Comparison of ENCODE assay signal across 1 fruit fly cellular context in genomic region chr3L:10740707-10741106, dm6.
TF ChIP-seq lines count a peak whose summit lies in the region.

No protein-coding gene starts in this region.

TF ChIP-seq in whole organism, embryonic, 481 proteins besides CTCF, POLR2A, EP300 and RAD21 (continued from another document and continues in another):
- TF ChIP-seq CG2202 (tag; optimal IDR thresholded peaks at IDR 0.05; lab: Kevin White, UChicago) (no peak), CG1792 (GFP tag; optimal IDR thresholded peaks at IDR 0.05; lab: Kevin White, UChicago) (no peak), hkb (optimal IDR thresholded peaks at IDR 0.05; lab: Kevin White, UChicago) (no peak), hkb (GFP tag; IDR thresholded peaks at IDR 0.05; lab: Robert Waterston, UW) (no peak), CG18476 (GFP tag; optimal IDR thresholded peaks at IDR 0.05; lab: Kevin White, UChicago) (no peak), CG7987 (GFP tag; optimal IDR thresholded peaks at IDR 0.05; lab: Kevin White, UChicago) (no peak), br (optimal IDR thresholded peaks at IDR 0.05; lab: Kevin White, UChicago) (no peak), p53 (GFP tag; optimal IDR thresholded peaks at IDR 0.05; lab: Kevin White, UChicago) (no peak), CG18599 (GFP tag; optimal IDR thresholded peaks at IDR 0.05; lab: Kevin White, UChicago) (peak; percentile 60), h (optimal IDR thresholded peaks at IDR 0.05; lab: Kevin White, UChicago) (no peak), HLH4C (GFP tag; IDR thresholded peaks at IDR 0.05; lab: Robert Waterston, UW; ENCODE audit: partially characterized antibody) (no peak), zfh2 (GFP tag; optimal IDR thresholded peaks at IDR 0.05; lab: Kevin White, UChicago) (no peak), CG17612 (GFP tag; IDR thresholded peaks at IDR 0.05; lab: Robert Waterston, UW) (no peak), CG11504 (tag; optimal IDR thresholded peaks at IDR 0.05; lab: Kevin White, UChicago) (peak; percentile 16), shn (GFP tag; optimal IDR thresholded peaks at IDR 0.05; lab: Kevin White, UChicago) (no peak), CG6654 (GFP tag; optimal IDR thresholded peaks at IDR 0.05; lab: Kevin White, UChicago) (no peak), CG18619 (GFP tag; optimal IDR thresholded peaks at IDR 0.05; lab: Kevin White, UChicago) (no peak), Sin3A (optimal IDR thresholded peaks at IDR 0.05; lab: Kevin White, UChicago) (no peak), fd102C (GFP tag; optimal IDR thresholded peaks at IDR 0.05; lab: Kevin White, UChicago) (no peak), peb (GFP tag; IDR thresholded peaks at IDR 0.05; lab: Robert Waterston, UW) (no peak), E2f2 (GFP tag; IDR thresholded peaks at IDR 0.05; lab: Robert Waterston, UW) (no peak), hth (optimal IDR thresholded peaks at IDR 0.05; lab: Kevin White, UChicago) (no peak), dati (GFP tag; IDR thresholded peaks at IDR 0.05; lab: Robert Waterston, UW) (no peak), Rx (GFP tag; IDR thresholded peaks at IDR 0.05; lab: Robert Waterston, UW) (no peak), CG16779 (GFP tag; IDR thresholded peaks at IDR 0.05; lab: Robert Waterston, UW) (no peak), Meics (GFP tag; optimal IDR thresholded peaks at IDR 0.05; lab: Kevin White, UChicago) (peak; percentile 41), CG10654 (GFP tag; optimal IDR thresholded peaks at IDR 0.05; lab: Kevin White, UChicago) (no peak), CG6791 (GFP tag; IDR thresholded peaks at IDR 0.05; lab: Robert Waterston, UW; ENCODE audit: partially characterized antibody) (no peak), CG13287 (GFP tag; IDR thresholded peaks at IDR 0.05; lab: Robert Waterston, UW; ENCODE audit: partially characterized antibody) (no peak), CG9215 (GFP tag; IDR thresholded peaks at IDR 0.05; lab: Robert Waterston, UW) (no peak), nau (GFP tag; optimal IDR thresholded peaks at IDR 0.05; lab: Kevin White, UChicago) (no peak), Awh (GFP tag; IDR thresholded peaks at IDR 0.05; lab: Robert Waterston, UW) (no peak), lilli (GFP tag; optimal IDR thresholded peaks at IDR 0.05; lab: Kevin White, UChicago) (no peak), CG11398 (GFP tag; optimal IDR thresholded peaks at IDR 0.05; lab: Kevin White, UChicago) (no peak), CG14667 (GFP tag; IDR thresholded peaks at IDR 0.05; lab: Robert Waterston, UW) (no peak), Bteb2 (GFP tag; optimal IDR thresholded peaks at IDR 0.05; lab: Kevin White, UChicago) (no peak), CG18764 (GFP tag; optimal IDR thresholded peaks at IDR 0.05; lab: Kevin White, UChicago) (no peak), al (GFP tag; IDR thresholded peaks at IDR 0.05; lab: Robert Waterston, UW) (no peak), CG17328 (GFP tag; IDR thresholded peaks at IDR 0.05; lab: Robert Waterston, UW) (no peak), CG16863 (GFP tag; optimal IDR thresholded peaks at IDR 0.05; lab: Kevin White, UChicago) (no peak), Camta (GFP tag; optimal IDR thresholded peaks at IDR 0.05; lab: Kevin White, UChicago) (no peak), CG32532 (GFP tag; IDR thresholded peaks at IDR 0.05; lab: Robert Waterston, UW) (no peak), Tbp (GFP tag; optimal IDR thresholded peaks at IDR 0.05; lab: Kevin White, UChicago) (no peak), Atf3 (GFP tag; optimal IDR thresholded peaks at IDR 0.05; lab: Kevin White, UChicago) (no peak), seq (GFP tag; IDR thresholded peaks at IDR 0.05; lab: Robert Waterston, UW) (no peak), Stat92E (GFP tag; optimal IDR thresholded peaks at IDR 0.05; lab: Kevin White, UChicago) (no peak), Hand (GFP tag; optimal IDR thresholded peaks at IDR 0.05; lab: Kevin White, UChicago) (peak; percentile 15), BEAF-32 (GFP tag; optimal IDR thresholded peaks at IDR 0.05; lab: Kevin White, UChicago) (no peak), CG1647 (GFP tag; optimal IDR thresholded peaks at IDR 0.05; lab: Kevin White, UChicago) (no peak), Chrac-16 (GFP tag; optimal IDR thresholded peaks at IDR 0.05; lab: Kevin White, UChicago) (no peak), ab (GFP tag; optimal IDR thresholded peaks at IDR 0.05; lab: Kevin White, UChicago) (no peak), CG30403 (GFP tag; optimal IDR thresholded peaks at IDR 0.05; lab: Kevin White, UChicago) (peak; percentile 1), lbe (GFP tag; optimal IDR thresholded peaks at IDR 0.05; lab: Kevin White, UChicago) (no peak), CG15269 (tag; optimal IDR thresholded peaks at IDR 0.05; lab: Kevin White, UChicago) (peak; percentile 11), CG17361 (GFP tag; IDR thresholded peaks at IDR 0.05; lab: Robert Waterston, UW) (no peak), CG13894 (tag; optimal IDR thresholded peaks at IDR 0.05; lab: Kevin White, UChicago) (no peak), nmo (GFP tag; optimal IDR thresholded peaks at IDR 0.05; lab: Kevin White, UChicago) (peak; percentile 32), CG14441 (GFP tag; IDR thresholded peaks at IDR 0.05; lab: Robert Waterston, UW) (no peak), CHES-1-like (GFP tag; optimal IDR thresholded peaks at IDR 0.05; lab: Kevin White, UChicago) (no peak), sd (tag; optimal IDR thresholded peaks at IDR 0.05; lab: Kevin White, UChicago) (no peak), kni (GFP tag; optimal IDR thresholded peaks at IDR 0.05; lab: Kevin White, UChicago) (no peak), gce (GFP tag; IDR thresholded peaks at IDR 0.05; lab: Robert Waterston, UW) (no peak), sim (GFP tag; IDR thresholded peaks at IDR 0.05; lab: Robert Waterston, UW) (no peak), Usf (GFP tag; optimal IDR thresholded peaks at IDR 0.05; lab: Kevin White, UChicago) (no peak), pfk (GFP tag; optimal IDR thresholded peaks at IDR 0.05; lab: Kevin White, UChicago) (no peak), CG42726 (GFP tag; IDR thresholded peaks at IDR 0.05; lab: Robert Waterston, UW; ENCODE audit: partially characterized antibody) (no peak), Pdp1 (GFP tag; optimal IDR thresholded peaks at IDR 0.05; lab: Kevin White, UChicago) (peak in 1 of 2 experiments; percentile 29), YL-1 (GFP tag; optimal IDR thresholded peaks at IDR 0.05; lab: Kevin White, UChicago) (no peak), CG10147 (GFP tag; optimal IDR thresholded peaks at IDR 0.05; lab: Kevin White, UChicago) (no peak), Hmr (GFP tag; optimal IDR thresholded peaks at IDR 0.05; lab: Kevin White, UChicago) (peak; percentile 57), Dad (GFP tag; optimal IDR thresholded peaks at IDR 0.05; lab: Kevin White, UChicago) (no peak), dpn (GFP tag; optimal IDR thresholded peaks at IDR 0.05; lab: Kevin White, UChicago) (no peak), MBD-R2 (GFP tag; IDR thresholded peaks at IDR 0.05; lab: Robert Waterston, UW) (no peak), CG4820 (GFP tag; optimal IDR thresholded peaks at IDR 0.05; lab: Kevin White, UChicago) (no peak), CrebB (tag; optimal IDR thresholded peaks at IDR 0.05; lab: Kevin White, UChicago) (no peak), onecut (GFP tag; IDR thresholded peaks at IDR 0.05; lab: Robert Waterston, UW) (no peak), CG3838 (GFP tag; optimal IDR thresholded peaks at IDR 0.05; lab: Kevin White, UChicago) (no peak), CG6272 (GFP tag; IDR thresholded peaks at IDR 0.05; lab: Robert Waterston, UW) (no peak), CG10321 (GFP tag; IDR thresholded peaks at IDR 0.05; lab: Robert Waterston, UW) (no peak), CG15696 (tag; optimal IDR thresholded peaks at IDR 0.05; lab: Kevin White, UChicago) (no peak), D19B (GFP tag; optimal IDR thresholded peaks at IDR 0.05; lab: Kevin White, UChicago) (peak; percentile 35), lov (optimal IDR thresholded peaks at IDR 0.05; lab: Kevin White, UChicago) (no peak), lov (GFP tag; IDR thresholded peaks at IDR 0.05; lab: Robert Waterston, UW) (no peak), CG12744 (GFP tag; optimal IDR thresholded peaks at IDR 0.05; lab: Kevin White, UChicago) (no peak), ci (GFP tag; IDR thresholded peaks at IDR 0.05; lab: Robert Waterston, UW) (no peak), gem (tag; optimal IDR thresholded peaks at IDR 0.05; lab: Kevin White, UChicago) (peak; percentile 46), ewg (GFP tag; optimal IDR thresholded peaks at IDR 0.05; lab: Kevin White, UChicago) (no peak), Dref (GFP tag; IDR thresholded peaks at IDR 0.05; lab: Robert Waterston, UW) (no peak), Opbp (GFP tag; IDR thresholded peaks at IDR 0.05; lab: Robert Waterston, UW; ENCODE audit: partially characterized antibody) (no peak), fd96Cb (tag; optimal IDR thresholded peaks at IDR 0.05; lab: Kevin White, UChicago) (no peak), CG2712 (tag; optimal IDR thresholded peaks at IDR 0.05; lab: Kevin White, UChicago) (no peak), Asciz (GFP tag; optimal IDR thresholded peaks at IDR 0.05; lab: Kevin White, UChicago) (no peak), CG7839 (tag; optimal IDR thresholded peaks at IDR 0.05; lab: Kevin White, UChicago) (peak; percentile 54), CG18011 (GFP tag; optimal IDR thresholded peaks at IDR 0.05; lab: Kevin White, UChicago) (no peak), CG11247 (GFP tag; IDR thresholded peaks at IDR 0.05; lab: Robert Waterston, UW) (no peak), Optix (GFP tag; IDR thresholded peaks at IDR 0.05; lab: Robert Waterston, UW) (no peak), PHDP (tag; optimal IDR thresholded peaks at IDR 0.05; lab: Kevin White, UChicago) (no peak), CG3407 (GFP tag; optimal IDR thresholded peaks at IDR 0.05; lab: Kevin White, UChicago) (no peak), CG12942 (GFP tag; optimal IDR thresholded peaks at IDR 0.05; lab: Kevin White, UChicago) (no peak), pb (GFP tag; optimal IDR thresholded peaks at IDR 0.05; lab: Kevin White, UChicago) (no peak), jumu (GFP tag; optimal IDR thresholded peaks at IDR 0.05; lab: Kevin White, UChicago) (no peak), Vsx1 (GFP tag; optimal IDR thresholded peaks at IDR 0.05; lab: Kevin White, UChicago) (no peak), otp (GFP tag; IDR thresholded peaks at IDR 0.05; lab: Robert Waterston, UW) (no peak), kay (GFP tag; optimal IDR thresholded peaks at IDR 0.05; lab: Kevin White, UChicago) (no peak), psq (GFP tag; optimal IDR thresholded peaks at IDR 0.05; lab: Kevin White, UChicago) (no peak), her (GFP tag; optimal IDR thresholded peaks at IDR 0.05; lab: Kevin White, UChicago) (no peak), Med (GFP tag; lab: Kevin White, UChicago) (peak; percentile 20), run (tag; optimal IDR thresholded peaks at IDR 0.05; lab: Kevin White, UChicago) (no peak), ind (GFP tag; optimal IDR thresholded peaks at IDR 0.05; lab: Kevin White, UChicago) (no peak), CG10543 (GFP tag; optimal IDR thresholded peaks at IDR 0.05; lab: Kevin White, UChicago) (peak; percentile 4), CG10366 (GFP tag; IDR thresholded peaks at IDR 0.05; lab: Robert Waterston, UW) (no peak), CG7963 (GFP tag; IDR thresholded peaks at IDR 0.05; lab: Robert Waterston, UW; ENCODE audit: partially characterized antibody) (no peak), unpg (GFP tag; optimal IDR thresholded peaks at IDR 0.05; lab: Kevin White, UChicago) (peak; percentile 7), twi (tag; optimal IDR thresholded peaks at IDR 0.05; lab: Kevin White, UChicago) (no peak), CG6854 (GFP tag; optimal IDR thresholded peaks at IDR 0.05; lab: Kevin White, UChicago) (peak; percentile 25), CG31224 (GFP tag; IDR thresholded peaks at IDR 0.05; lab: Robert Waterston, UW) (no peak), fu2 (GFP tag; optimal IDR thresholded peaks at IDR 0.05; lab: Kevin White, UChicago) (no peak), caup (GFP tag; optimal IDR thresholded peaks at IDR 0.05; lab: Kevin White, UChicago; ENCODE audit: severe bottlenecking) (no peak), crp (GFP tag; optimal IDR thresholded peaks at IDR 0.05; lab: Kevin White, UChicago) (no peak), Dbx (GFP tag; IDR thresholded peaks at IDR 0.05; lab: Robert Waterston, UW) (no peak), gsb (GFP tag; IDR thresholded peaks at IDR 0.05; lab: Robert Waterston, UW) (no peak), CG4730 (GFP tag; IDR thresholded peaks at IDR 0.05; lab: Robert Waterston, UW) (no peak), eve (GFP tag; optimal IDR thresholded peaks at IDR 0.05; lab: Kevin White, UChicago) (peak in 1 of 2 experiments; percentile 61), toy (GFP tag; IDR thresholded peaks at IDR 0.05; lab: Robert Waterston, UW) (no peak), CG1233 (GFP tag; optimal IDR thresholded peaks at IDR 0.05; lab: Kevin White, UChicago) (no peak), CG12104 (GFP tag; optimal IDR thresholded peaks at IDR 0.05; lab: Kevin White, UChicago) (no peak), CG2678 (tag; optimal IDR thresholded peaks at IDR 0.05; lab: Kevin White, UChicago) (peak; percentile 39), HLHmδ (GFP tag; optimal IDR thresholded peaks at IDR 0.05; lab: Kevin White, UChicago) (no peak), Atf6 (GFP tag; IDR thresholded peaks at IDR 0.05; lab: Robert Waterston, UW) (no peak), ATbp (GFP tag; optimal IDR thresholded peaks at IDR 0.05; lab: Kevin White, UChicago) (no peak), Bdp1 (GFP tag; optimal IDR thresholded peaks at IDR 0.05; lab: Kevin White, UChicago) (no peak), oc (tag; optimal IDR thresholded peaks at IDR 0.05; lab: Kevin White, UChicago) (no peak), CG12155 (GFP tag; optimal IDR thresholded peaks at IDR 0.05; lab: Kevin White, UChicago) (no peak), Ravus (GFP tag; IDR thresholded peaks at IDR 0.05; lab: Robert Waterston, UW) (no peak), jing (GFP tag; optimal IDR thresholded peaks at IDR 0.05; lab: Kevin White, UChicago) (no peak), bab2 (GFP tag; optimal IDR thresholded peaks at IDR 0.05; lab: Kevin White, UChicago) (no peak), Oli (tag; optimal IDR thresholded peaks at IDR 0.05; lab: Kevin White, UChicago) (peak; percentile 13), crol (GFP tag; IDR thresholded peaks at IDR 0.05; lab: Robert Waterston, UW) (no peak), Poxn (GFP tag; IDR thresholded peaks at IDR 0.05; lab: Robert Waterston, UW) (no peak), amos (GFP tag; IDR thresholded peaks at IDR 0.05; lab: Robert Waterston, UW; ENCODE audit: partially characterized antibody) (no peak), CG8944 (GFP tag; optimal IDR thresholded peaks at IDR 0.05; lab: Kevin White, UChicago) (no peak), CG10565 (GFP tag; optimal IDR thresholded peaks at IDR 0.05; lab: Kevin White, UChicago) (no peak)
